Worm (Caenorhabditis elegans) whole organism, mixed stage, embryonic: Measurements from ENCODE around the gene sams-1.

Experiments used
- blmp-1 ChIP-seq: fragments of 150-350 bp; optimal IDR thresholded peaks from 2 replicates; lab custom pipeline; 2014; ENCODE audit warnings: missing biosample characterization, missing genetic modification characterization
- nhr-12 ChIP-seq: fragments of 150-350 bp; optimal IDR thresholded peaks from 2 replicates; lab custom pipeline; 2014; ENCODE audit warnings: missing biosample characterization, missing genetic modification characterization
- snpc-4 ChIP-seq: fragments of 150-350 bp; optimal IDR thresholded peaks from 2 replicates; lab custom pipeline; 2014; ENCODE audit warnings: missing biosample characterization, missing genetic modification characterization
- sptf-1 ChIP-seq: sonication (generic microtip); optimal IDR thresholded peaks from 2 replicates; lab custom pipeline; 2017; ENCODE audit warnings: mild to moderate bottlenecking, missing genetic modification characterization, moderate library complexity, missing compliant biosample characterization
- ztf-11 ChIP-seq: fragments of 150-350 bp; optimal IDR thresholded peaks from 2 replicates; lab custom pipeline; 2014; ENCODE audit warnings: missing biosample characterization, missing genetic modification characterization

DNA sequence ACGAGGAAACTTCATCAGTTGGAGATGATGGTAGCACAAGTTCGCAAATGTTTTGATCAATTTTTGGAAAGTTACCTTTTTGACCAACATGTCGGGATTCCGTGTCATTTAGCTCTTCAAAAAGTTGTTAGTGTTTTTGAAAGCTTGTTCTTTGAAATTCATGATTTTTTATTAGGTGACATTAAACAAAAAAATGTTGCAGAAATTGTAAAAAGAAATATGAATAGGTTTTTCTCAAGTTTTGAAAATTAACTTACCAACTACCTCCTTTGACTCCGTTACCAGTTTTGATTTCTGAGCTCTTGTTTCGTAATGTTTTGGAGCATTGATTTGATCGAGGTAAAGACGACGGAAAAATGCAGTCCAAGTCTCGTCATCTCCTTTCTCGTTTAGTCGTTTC is 13.6 kb upstream of the sams-1 start:
- TF ChIP-seq sptf-1 (tag; lab: Kevin White, UChicago): no peak
- TF ChIP-seq ztf-11 (tag; lab: Kevin White, UChicago): no peak
- TF ChIP-seq snpc-4 (tag; lab: Kevin White, UChicago): no peak
- no peak for TF ChIP-seq blmp-1 (tag; lab: Kevin White, UChicago)
- no peak for TF ChIP-seq nhr-12
